Fruit fly (Drosophila melanogaster) whole organism, prepupa: Measurements from ENCODE around the gene CG7131.

ENCODE experiments used
- Blimp-1 ChIP-seq: fragments of 200-800 bp; sonication (Bioruptor generic); optimal IDR thresholded peaks from 3 replicates; lab custom pipeline; 2017; ENCODE audit warnings: missing biosample characterization, missing genetic modification characterization, mild to moderate bottlenecking, moderate library complexity, missing genetic modification reagents
- CG10631 ChIP-seq: fragments of 200-800 bp; sonication (Bioruptor generic); optimal IDR thresholded peaks from 2 replicates; lab custom pipeline; 2016; ENCODE audit warnings: missing biosample characterization, missing genetic modification characterization
- CG10669 ChIP-seq: fragments of 200-800 bp; sonication (Bioruptor generic); optimal IDR thresholded peaks from 3 replicates; lab custom pipeline; 2018; ENCODE audit warnings: missing biosample characterization, mild to moderate bottlenecking, missing genetic modification characterization, moderate library complexity
- CG11294 ChIP-seq: fragments of 200-800 bp; sonication (Bioruptor generic); IDR thresholded peaks from 2 replicates; pipeline ENCODE4 v1.3.6; 2022; ENCODE audit warnings: missing biosample characterization, missing genetic modification characterization
- CG11902 ChIP-seq: fragments of 200-800 bp; sonication (Bioruptor generic); optimal IDR thresholded peaks from 3 replicates; lab custom pipeline; 2016; ENCODE audit warnings: missing biosample characterization, missing genetic modification characterization
- CG1621 ChIP-seq: fragments of 200-800 bp; sonication (Bioruptor generic); optimal IDR thresholded peaks from 3 replicates; lab custom pipeline; 2018; ENCODE audit warnings: missing biosample characterization, mild to moderate bottlenecking, missing genetic modification characterization
- CG3032 ChIP-seq: fragments of 200-800 bp; optimal IDR thresholded peaks from 2 replicates; lab custom pipeline; 2019; ENCODE audit warnings: missing biosample characterization, mild to moderate bottlenecking, missing genetic modification characterization, moderate library complexity
- CG31627 ChIP-seq: fragments of 200-800 bp; sonication (Bioruptor generic); optimal IDR thresholded peaks from 3 replicates; lab custom pipeline; 2016; ENCODE audit warnings: missing biosample characterization, missing genetic modification characterization
- CG32006 ChIP-seq: fragments of 200-800 bp; sonication (Bioruptor generic); optimal IDR thresholded peaks from 3 replicates; lab custom pipeline; 2017; ENCODE audit warnings: missing biosample characterization, mild to moderate bottlenecking, missing genetic modification characterization
- CG34406 ChIP-seq: fragments of 200-800 bp; sonication (Bioruptor generic); optimal IDR thresholded peaks from 3 replicates; lab custom pipeline; 2016; ENCODE audit warnings: missing biosample characterization, missing genetic modification characterization
- CG3919 ChIP-seq: fragments of 200-800 bp; sonication (Bioruptor generic); optimal IDR thresholded peaks from 3 replicates; lab custom pipeline; 2016; ENCODE audit warnings: missing biosample characterization, missing genetic modification characterization
- CG4318 ChIP-seq: fragments of 200-800 bp; sonication (Bioruptor generic); optimal IDR thresholded peaks from 3 replicates; lab custom pipeline; 2017; ENCODE audit warnings: missing biosample characterization, mild to moderate bottlenecking, missing genetic modification characterization
- CG6163 ChIP-seq: fragments of 200-800 bp; sonication (Bioruptor generic); IDR thresholded peaks from 3 replicates; pipeline ENCODE4 v1.3.6; 2022; ENCODE audit warnings: missing biosample characterization, missing genetic modification characterization
- CG6276 ChIP-seq: fragments of 200-800 bp; sonication (Bioruptor generic); optimal IDR thresholded peaks from 2 replicates; lab custom pipeline; 2017; ENCODE audit warnings: missing biosample characterization, mild to moderate bottlenecking, missing genetic modification characterization
- CG6792 ChIP-seq: fragments of 200-800 bp; sonication (Bioruptor generic); optimal IDR thresholded peaks from 3 replicates; lab custom pipeline; 2016; ENCODE audit warnings: missing biosample characterization, missing genetic modification characterization
- CG6854 ChIP-seq: fragments of 200-800 bp; sonication (Bioruptor generic); optimal IDR thresholded peaks from 2 replicates; lab custom pipeline; 2017; ENCODE audit warnings: missing biosample characterization, mild to moderate bottlenecking, missing genetic modification characterization
- CG7368 ChIP-seq: fragments of 200-800 bp; sonication (Bioruptor generic); optimal IDR thresholded peaks from 3 replicates; lab custom pipeline; 2016; ENCODE audit warnings: missing biosample characterization, missing genetic modification characterization
- CG8319 ChIP-seq: fragments of 200-800 bp; sonication (Bioruptor generic); optimal IDR thresholded peaks from 3 replicates; lab custom pipeline; 2016; ENCODE audit warnings: missing biosample characterization, missing genetic modification characterization
- CG8632 ChIP-seq: fragments of 200-800 bp; sonication (Bioruptor generic); optimal IDR thresholded peaks from 3 replicates; lab custom pipeline; 2016; ENCODE audit warnings: missing biosample characterization, missing genetic modification characterization
- CG9139 ChIP-seq: fragments of 200-800 bp; sonication (Bioruptor generic); optimal IDR thresholded peaks from 3 replicates; lab custom pipeline; 2017; ENCODE audit warnings: missing biosample characterization, mild to moderate bottlenecking, missing genetic modification characterization
- Eip78C ChIP-seq: fragments of 200-800 bp; sonication (Bioruptor generic); peaks from one replicate; lab custom pipeline; 2016; ENCODE audit warnings: missing biosample characterization, missing genetic modification characterization
- Gug ChIP-seq: fragments of 200-800 bp; sonication (Bioruptor generic); IDR thresholded peaks from 2 replicates; pipeline ENCODE4 v1.3.6; 2022; ENCODE audit warnings: missing biosample characterization, missing genetic modification characterization
- Hr38 ChIP-seq: sonication (Bioruptor generic); optimal IDR thresholded peaks from 2 replicates; lab custom pipeline; 2016; ENCODE audit warnings: missing biosample characterization, missing genetic modification characterization
- Hr39 ChIP-seq: fragments of 200-800 bp; sonication (Bioruptor generic); optimal IDR thresholded peaks from 2 replicates; lab custom pipeline; 2016; ENCODE audit warnings: missing biosample characterization, missing genetic modification characterization
- Hr4 ChIP-seq: fragments of 200-800 bp; sonication (Bioruptor generic); optimal IDR thresholded peaks from 3 replicates; lab custom pipeline; 2016; ENCODE audit warnings: missing biosample characterization, missing genetic modification characterization
- Lpt ChIP-seq: fragments of 200-800 bp; sonication (Bioruptor generic); optimal IDR thresholded peaks from 3 replicates; lab custom pipeline; 2016; ENCODE audit warnings: missing biosample characterization, missing genetic modification characterization
- Met ChIP-seq: fragments of 200-800 bp; sonication (Bioruptor generic); optimal IDR thresholded peaks from 3 replicates; lab custom pipeline; 2016; ENCODE audit warnings: missing biosample characterization, missing genetic modification characterization
- Smox ChIP-seq: fragments of 200-800 bp; sonication (Bioruptor generic); optimal IDR thresholded peaks from 3 replicates; lab custom pipeline; 2016; ENCODE audit warnings: missing biosample characterization, missing genetic modification characterization
- Sox102F ChIP-seq: fragments of 200-800 bp; sonication (Bioruptor generic); optimal IDR thresholded peaks from 2 replicates; lab custom pipeline; 2016; ENCODE audit warnings: missing biosample characterization, mild to moderate bottlenecking, missing genetic modification characterization
- Sox14 ChIP-seq: fragments of 200-800 bp; sonication (Bioruptor generic); optimal IDR thresholded peaks from 3 replicates; lab custom pipeline; 2016; ENCODE audit warnings: missing biosample characterization, missing genetic modification characterization
- achi ChIP-seq: fragments of 200-800 bp; sonication (Bioruptor generic); optimal IDR thresholded peaks from 3 replicates; lab custom pipeline; 2016; ENCODE audit warnings: missing biosample characterization, missing genetic modification characterization
- acj6 ChIP-seq: fragments of 200-800 bp; sonication (Bioruptor generic); optimal IDR thresholded peaks from 3 replicates; lab custom pipeline; 2016; ENCODE audit warnings: missing biosample characterization, missing genetic modification characterization
- cyc ChIP-seq: fragments of 200-800 bp; sonication (Bioruptor generic); optimal IDR thresholded peaks from 3 replicates; lab custom pipeline; 2016; ENCODE audit warnings: missing biosample characterization, missing genetic modification characterization
- dac ChIP-seq: fragments of 200-800 bp; sonication (Bioruptor generic); optimal IDR thresholded peaks from 2 replicates; lab custom pipeline; 2017; ENCODE audit warnings: missing biosample characterization, mild to moderate bottlenecking, missing genetic modification characterization
- eg ChIP-seq: fragments of 200-800 bp; sonication (Bioruptor generic); IDR thresholded peaks from 3 replicates; pipeline ENCODE4 v1.3.6; 2022; ENCODE audit warnings: missing biosample characterization, missing genetic modification characterization
- fd59A ChIP-seq: fragments of 200-800 bp; sonication (Bioruptor generic); optimal IDR thresholded peaks from 2 replicates; lab custom pipeline; 2017; ENCODE audit warnings: missing biosample characterization, mild to moderate bottlenecking, missing genetic modification characterization, missing genetic modification reagents
- fkh ChIP-seq: fragments of 200-800 bp; sonication (Bioruptor generic); optimal IDR thresholded peaks from 3 replicates; lab custom pipeline; 2017; ENCODE audit warnings: missing biosample characterization, mild to moderate bottlenecking, missing genetic modification characterization, moderate library complexity
- lz ChIP-seq: fragments of 200-800 bp; sonication (Bioruptor generic); optimal IDR thresholded peaks from 3 replicates; lab custom pipeline; 2016; ENCODE audit warnings: missing biosample characterization, missing genetic modification characterization
- net ChIP-seq: fragments of 200-800 bp; sonication (Bioruptor generic); optimal IDR thresholded peaks from 3 replicates; lab custom pipeline; 2016; ENCODE audit warnings: missing biosample characterization, missing genetic modification characterization
- pdm3 ChIP-seq: fragments of 200-800 bp; sonication (Bioruptor generic); optimal IDR thresholded peaks from 3 replicates; lab custom pipeline; 2016; ENCODE audit warnings: missing biosample characterization, missing genetic modification characterization
- salr ChIP-seq, 2 experiments: fragments of 200-800 bp; sonication (Bioruptor generic); optimal IDR thresholded peaks; 3 replicates each; lab custom pipeline; 2016 to 2018; ENCODE audit warnings: missing biosample characterization in 2 of 2, missing genetic modification characterization in 2 of 2, mild to moderate bottlenecking in 1 of 2
- ss ChIP-seq, 2 experiments: fragments of 200-800 bp; sonication (Bioruptor generic); optimal IDR thresholded peaks; 2 replicates in 1 of 2; 3 replicates in 1 of 2; lab custom pipeline; 2017 to 2018; ENCODE audit warnings: mild to moderate bottlenecking in 2 of 2, missing biosample characterization in 2 of 2, missing genetic modification characterization in 2 of 2, moderate library complexity in 1 of 2
- topi ChIP-seq: fragments of 200-800 bp; sonication (Bioruptor generic); optimal IDR thresholded peaks from 3 replicates; lab custom pipeline; 2016; ENCODE audit warnings: missing biosample characterization, missing genetic modification characterization
- vri ChIP-seq: fragments of 200-800 bp; sonication (Bioruptor generic); optimal IDR thresholded peaks from 3 replicates; lab custom pipeline; 2016; ENCODE audit warnings: missing biosample characterization, mild to moderate bottlenecking, missing genetic modification characterization

The CG7131 gene

dm6 chr3R:18288677-18289076, at the start of gene CG7131:
Gene CG7131, minus strand, starts transcription at chr3R:18288777.
- TF ChIP-seq CG6854 (GFP tag; lab: Kevin White, UChicago) (no peak), Sox14 (GFP tag; lab: Kevin White, UChicago) (no peak), CG7368 (GFP tag; lab: Kevin White, UChicago) (no peak), Hr38 (no peak)

- TF ChIP-seq topi (GFP tag; lab: Kevin White, UChicago) (no peak), CG34406 (GFP tag; lab: Kevin White, UChicago) (no peak), CG32006 (peak; percentile 21), Eip78C (GFP tag; lab: Kevin White, UChicago) (peak; percentile 32), cyc (no peak), Met (GFP tag; lab: Kevin White, UChicago) (no peak), CG8319 (no peak), Sox102F (GFP tag; lab: Kevin White, UChicago) (no peak), CG11902 (GFP tag; lab: Kevin White, UChicago) (no peak)
Measured at dm6 chr3R:18328842-18329241, 40.3 kb upstream of the CG7131 start, which contains the start of gene naz. Gene naz, minus strand, starts transcription at chr3R:18328942.

- TF ChIP-seq Sox14 (GFP tag; lab: Kevin White, UChicago) (no peak), CG3032 (no peak), salr (GFP tag; optimal IDR thresholded peaks at IDR 0.05; lab: Kevin White, UChicago) (no peak), Smox (GFP tag; lab: Kevin White, UChicago) (no peak), Lpt (GFP tag; lab: Kevin White, UChicago) (peak; percentile 6), eg (peak; percentile 73), CG34406 (GFP tag; lab: Kevin White, UChicago) (no peak), CG6276 (GFP tag; lab: Kevin White, UChicago) (no peak), Hr39 (GFP tag; lab: Kevin White, UChicago) (no peak), CG10631 (GFP tag; lab: Kevin White, UChicago) (no peak), CG10669 (no peak), net (GFP tag; lab: Kevin White, UChicago) (peak; percentile 15), fd59A (no peak), CG6854 (GFP tag; lab: Kevin White, UChicago) (no peak), CG3919 (GFP tag; lab: Kevin White, UChicago) (peak; percentile 6), acj6 (GFP tag; lab: Kevin White, UChicago) (no peak), CG1621 (tag; lab: Kevin White, UChicago) (no peak), CG4318 (no peak), CG32006 (peak; percentile 6), achi (GFP tag; lab: Kevin White, UChicago) (no peak), cyc (no peak), vri (no peak), Blimp-1 (GFP tag; lab: Kevin White, UChicago) (no peak), Eip78C (GFP tag; lab: Kevin White, UChicago) (peak; percentile 24), Sox102F (GFP tag; lab: Kevin White, UChicago) (no peak), CG8319 (no peak), CG31627 (GFP tag; lab: Kevin White, UChicago) (no peak), lz (no peak), Hr4 (peak; percentile 40), CG11902 (GFP tag; lab: Kevin White, UChicago) (no peak), CG9139 (GFP tag; lab: Kevin White, UChicago) (no peak), fkh (GFP tag; lab: Kevin White, UChicago) (no peak), CG11294 (0 out of 2 replicates have a peak, but pooled peaks have one; percentile 28), ss (GFP tag; optimal IDR thresholded peaks at IDR 0.05; lab: Kevin White, UChicago) (no peak), CG6792 (GFP tag; lab: Kevin White, UChicago) (no peak), Met (GFP tag; lab: Kevin White, UChicago) (no peak), Gug (GFP tag; lab: Robert Waterston, UW) (peak; percentile 18; the same call in 1 of the 2 replicates), dac (GFP tag; lab: Kevin White, UChicago) (no peak), CG6163 (GFP tag; lab: Robert Waterston, UW) (peak; percentile 54; the same call in 2 of the 3 replicates), Hr38 (no peak), CG8632 (GFP tag; lab: Kevin White, UChicago) (no peak), topi (GFP tag; lab: Kevin White, UChicago) (no peak), pdm3 (GFP tag; lab: Kevin White, UChicago) (no peak)
Measured at dm6 chr3R:18314824-18315690, 26.5 kb upstream of the CG7131 start.
